Fruit fly (Drosophila melanogaster): Measurements from ENCODE around the gene Dlip1.
A peak's percentile ranks its signal among the peaks of the same experiment; 100 is the strongest.

The Dlip1 gene

dm6 chrX:9191357-9191756 lies 32.9 kb downstream of the Dlip1 start, which contains the start of gene CG12057:
CG12057 (plus strand) TSS chrX:9191657.
- TF ChIP-seq tj (GFP tag; optimal IDR thresholded peaks at IDR 0.05): no peak
- no peak for TF ChIP-seq CG12768 (GFP tag; optimal IDR thresholded peaks at IDR 0.05)
- no peak for TF ChIP-seq cic (GFP tag; optimal IDR thresholded peaks at IDR 0.05)
- TF ChIP-seq CG7101 (tag; optimal IDR thresholded peaks at IDR 0.05): no peak
- TF ChIP-seq Clk (GFP tag; optimal IDR thresholded peaks at IDR 0.05): no peak
- TF ChIP-seq CG5204 (GFP tag; optimal IDR thresholded peaks at IDR 0.05): no peak
- TF ChIP-seq Mnt (GFP tag; optimal IDR thresholded peaks at IDR 0.05): no peak
- no peak for TF ChIP-seq Crg-1 (GFP tag; optimal IDR thresholded peaks at IDR 0.05)
- no peak for TF ChIP-seq CG14711 (tag; optimal IDR thresholded peaks at IDR 0.05)
- no peak for TF ChIP-seq CG7045 (GFP tag; optimal IDR thresholded peaks at IDR 0.05)
- TF ChIP-seq Hr96 (GFP tag; optimal IDR thresholded peaks at IDR 0.05): no peak

DNA sequence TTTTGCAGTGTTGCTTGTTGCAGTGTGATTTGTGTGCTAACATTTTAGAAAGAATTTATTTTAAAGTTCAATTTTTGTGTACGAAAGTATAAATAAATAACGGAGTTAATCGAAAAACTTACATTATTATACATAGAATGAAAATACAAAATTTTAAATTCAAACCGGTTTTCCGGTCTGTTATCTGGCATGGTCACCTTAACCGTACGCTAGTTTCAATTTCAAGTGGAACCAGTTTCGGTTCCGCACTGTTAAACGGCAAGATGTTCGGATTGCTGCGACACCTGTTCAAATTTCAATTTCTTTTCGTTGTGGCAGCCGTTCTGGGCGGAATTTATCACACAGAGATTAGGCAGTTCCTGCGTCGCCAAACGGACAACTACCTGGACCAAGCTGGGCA lies 34.0 kb downstream of the Dlip1 start, which contains the start of gene CG12056:
Gene CG12056, plus strand, starts transcription at position 241 of the 400 bp plus-strand sequence.
- TF ChIP-seq CG11617 (GFP tag; optimal IDR thresholded peaks at IDR 0.05): no peak
- peak; percentile 35 for TF ChIP-seq bab1 (GFP tag; optimal IDR thresholded peaks at IDR 0.05)
- no peak for TF ChIP-seq cic (GFP tag; optimal IDR thresholded peaks at IDR 0.05)

DNA sequence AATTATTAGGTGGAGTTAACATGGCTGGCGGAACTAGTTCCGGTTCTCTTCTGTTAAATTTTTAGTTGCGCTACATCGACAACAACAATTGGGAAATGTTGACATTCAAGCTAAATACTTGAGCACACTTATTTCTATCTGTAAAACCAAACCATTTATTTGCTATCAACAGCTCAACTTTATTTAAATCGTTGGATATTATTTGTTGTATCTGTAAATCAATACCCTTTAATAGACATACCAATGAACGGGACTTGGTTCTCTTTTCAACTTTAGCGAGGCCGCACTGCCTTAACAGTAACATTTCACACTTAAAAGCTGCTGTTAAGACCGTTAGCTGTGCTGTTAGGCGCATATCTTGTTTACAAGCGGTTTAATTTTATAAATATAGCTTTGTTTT lies 35.2 kb downstream of the Dlip1 start, which contains the start of gene CG12106:
Gene CG12106, plus strand, starts transcription at position 295 of the 400 bp plus-strand sequence.
- peak; percentile 71 for TF ChIP-seq CG14711 (tag; optimal IDR thresholded peaks at IDR 0.05)
- peak; percentile 60 for TF ChIP-seq bab1 (GFP tag; optimal IDR thresholded peaks at IDR 0.05)
- no peak for TF ChIP-seq cic (GFP tag; optimal IDR thresholded peaks at IDR 0.05)
- TF ChIP-seq CG7101 (tag; optimal IDR thresholded peaks at IDR 0.05): peak; percentile 73
- TF ChIP-seq toe (GFP tag; optimal IDR thresholded peaks at IDR 0.05): peak; percentile 24
- peak; percentile 39 for TF ChIP-seq CG5204 (GFP tag; optimal IDR thresholded peaks at IDR 0.05)
- TF ChIP-seq tj (GFP tag; optimal IDR thresholded peaks at IDR 0.05): no peak
- no peak for TF ChIP-seq Hr96 (GFP tag; optimal IDR thresholded peaks at IDR 0.05)
- no peak for TF ChIP-seq Clk (GFP tag; optimal IDR thresholded peaks at IDR 0.05)
- TF ChIP-seq cnc (optimal IDR thresholded peaks at IDR 0.05): no peak
- no peak for TF ChIP-seq kay (GFP tag; ENCODE audit: borderline replicate concordance)
- peak; percentile 29 for TF ChIP-seq Mnt (GFP tag; optimal IDR thresholded peaks at IDR 0.05)
- TF ChIP-seq CG1620 (GFP tag; optimal IDR thresholded peaks at IDR 0.05): peak; percentile 56
- TF ChIP-seq Crg-1 (GFP tag; optimal IDR thresholded peaks at IDR 0.05): peak; percentile 28
- TF ChIP-seq CG7045 (GFP tag; optimal IDR thresholded peaks at IDR 0.05): no peak
- peak; percentile 25 for TF ChIP-seq CG12768 (GFP tag; optimal IDR thresholded peaks at IDR 0.05)
- TF ChIP-seq ovo (GFP tag; optimal IDR thresholded peaks at IDR 0.05): peak; percentile 57
- peak; percentile 31 for TF ChIP-seq pad (GFP tag; optimal IDR thresholded peaks at IDR 0.05)
- TF ChIP-seq CG11617 (GFP tag; optimal IDR thresholded peaks at IDR 0.05): peak; percentile 25
- TF ChIP-seq CG33017 (tag; optimal IDR thresholded peaks at IDR 0.05): peak; percentile 38

DNA sequence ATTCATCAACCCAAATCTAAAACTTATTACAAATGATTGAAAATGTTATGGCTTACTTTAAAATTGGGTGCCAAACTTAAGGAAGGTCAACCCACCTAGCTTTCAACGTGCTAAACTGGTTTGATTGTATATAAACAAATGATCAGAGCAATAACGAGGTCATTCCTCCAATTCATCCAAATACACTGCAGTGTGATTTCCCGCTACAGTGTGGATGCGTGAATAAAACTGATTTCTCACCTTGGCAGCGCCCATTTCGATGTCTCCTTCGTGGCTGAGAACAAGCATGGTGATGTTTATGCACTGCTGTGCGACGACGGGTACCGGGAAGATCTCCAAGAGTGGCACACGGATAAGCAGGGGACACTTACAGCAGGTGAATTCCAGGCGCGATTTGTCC lies 36.9 kb downstream of the Dlip1 start:
- TF ChIP-seq Crg-1 (GFP tag; optimal IDR thresholded peaks at IDR 0.05): no peak
- TF ChIP-seq CG33017 (tag; optimal IDR thresholded peaks at IDR 0.05): no peak
- TF ChIP-seq Mnt (GFP tag; optimal IDR thresholded peaks at IDR 0.05): no peak
- TF ChIP-seq bab1 (GFP tag; optimal IDR thresholded peaks at IDR 0.05): no peak
- TF ChIP-seq kay (GFP tag; ENCODE audit: borderline replicate concordance): no peak
- no peak for TF ChIP-seq ovo (GFP tag; optimal IDR thresholded peaks at IDR 0.05)
- no peak for TF ChIP-seq CG11617 (GFP tag; optimal IDR thresholded peaks at IDR 0.05)
- no peak for TF ChIP-seq Clk (GFP tag; optimal IDR thresholded peaks at IDR 0.05)
- no peak for TF ChIP-seq pad (GFP tag; optimal IDR thresholded peaks at IDR 0.05)
- TF ChIP-seq CG7045 (GFP tag; optimal IDR thresholded peaks at IDR 0.05): no peak
- TF ChIP-seq CG14711 (tag; optimal IDR thresholded peaks at IDR 0.05): no peak
- no peak for TF ChIP-seq Hr96 (GFP tag; optimal IDR thresholded peaks at IDR 0.05)
- TF ChIP-seq CG7101 (tag; optimal IDR thresholded peaks at IDR 0.05): no peak
- TF ChIP-seq CG1620 (GFP tag; optimal IDR thresholded peaks at IDR 0.05): no peak

- TF ChIP-seq kay (GFP tag; ENCODE audit: borderline replicate concordance) (no peak), CG1620 (GFP tag; optimal IDR thresholded peaks at IDR 0.05) (peak; percentile 87), CG7101 (tag; optimal IDR thresholded peaks at IDR 0.05) (peak; percentile 85), CG11617 (GFP tag; optimal IDR thresholded peaks at IDR 0.05) (peak; percentile 84), CG14711 (tag; optimal IDR thresholded peaks at IDR 0.05) (peak; percentile 87), cic (GFP tag; optimal IDR thresholded peaks at IDR 0.05) (peak; percentile 1), bab1 (GFP tag; optimal IDR thresholded peaks at IDR 0.05) (peak; percentile 96), tj (GFP tag; optimal IDR thresholded peaks at IDR 0.05) (peak; percentile 71), Clk (GFP tag; optimal IDR thresholded peaks at IDR 0.05) (no peak), Crg-1 (GFP tag; optimal IDR thresholded peaks at IDR 0.05) (peak; percentile 67), CG5204 (GFP tag; optimal IDR thresholded peaks at IDR 0.05) (peak; percentile 17), CG33017 (tag; optimal IDR thresholded peaks at IDR 0.05) (peak; percentile 56), cnc (optimal IDR thresholded peaks at IDR 0.05) (no peak), toe (GFP tag; optimal IDR thresholded peaks at IDR 0.05) (peak; percentile 32), pad (GFP tag; optimal IDR thresholded peaks at IDR 0.05) (peak; percentile 58), Mnt (GFP tag; optimal IDR thresholded peaks at IDR 0.05) (peak; percentile 69), ovo (GFP tag; optimal IDR thresholded peaks at IDR 0.05) (peak; percentile 60), CG12768 (GFP tag; optimal IDR thresholded peaks at IDR 0.05) (peak; percentile 16), CG7045 (GFP tag; optimal IDR thresholded peaks at IDR 0.05) (peak; percentile 10), Hr96 (GFP tag; optimal IDR thresholded peaks at IDR 0.05) (no peak)
These were observed 37.9 kb downstream of the Dlip1 start, which contains the start of gene CG12118 for dm6 chrX:9196362-9196761. CG12118 (minus strand) TSS chrX:9196414.

- TF ChIP-seq CG33017 (tag; optimal IDR thresholded peaks at IDR 0.05) (no peak), CG14711 (tag; optimal IDR thresholded peaks at IDR 0.05) (no peak), kay (GFP tag; ENCODE audit: borderline replicate concordance) (no peak), cic (GFP tag; optimal IDR thresholded peaks at IDR 0.05) (no peak), pad (GFP tag; optimal IDR thresholded peaks at IDR 0.05) (no peak), Mnt (GFP tag; optimal IDR thresholded peaks at IDR 0.05) (peak; percentile 58), tj (GFP tag; optimal IDR thresholded peaks at IDR 0.05) (no peak), CG11617 (GFP tag; optimal IDR thresholded peaks at IDR 0.05) (no peak)
These were observed 41.8 kb downstream of the Dlip1 start for dm6 chrX:9200234-9200633.
